Worm (Caenorhabditis elegans) whole organism, early embryonic: ENCODE results near the gene mesp-1.

Experiments
- aly-1 ChIP-seq: sonication (generic microtip); optimal IDR thresholded peaks from 2 replicates; lab custom pipeline; 2016; ENCODE audit warnings: missing genetic modification characterization, missing compliant biosample characterization
- ama-1 ChIP-seq: fragments of 150-350 bp; optimal IDR thresholded peaks from 2 replicates; lab custom pipeline; 2014
- ceh-13 ChIP-seq: fragments of 200-800 bp; sonication (Bioruptor generic); optimal IDR thresholded peaks from 2 replicates; lab custom pipeline; 2018; ENCODE audit warnings: mild to moderate bottlenecking, missing genetic modification characterization, missing compliant biosample characterization
- flt-1 ChIP-seq: fragments of 200-800 bp; sonication (Bioruptor generic); IDR thresholded peaks from 2 replicates; pipeline ENCODE4 v1.3.6; 2022; ENCODE audit warnings: missing genetic modification characterization, missing compliant biosample characterization
- sea-1 ChIP-seq: fragments of 200-800 bp; sonication (Bioruptor generic); conservative IDR thresholded peaks from 2 replicates; pipeline ENCODE4 v1.3.6; 2022; ENCODE audit warnings: missing genetic modification characterization, missing compliant biosample characterization
- tbx-11 ChIP-seq: fragments of 200-800 bp; sonication (Bioruptor generic); IDR thresholded peaks from 2 replicates; pipeline ENCODE4 v1.3.6; 2022; ENCODE audit warnings: missing genetic modification characterization, missing compliant biosample characterization

- TF ChIP-seq ceh-13 (GFP tag; lab: Kevin White, UChicago) (no peak), ama-1 (lab: Kevin White, UChicago) (no peak), flt-1 (no peak), tbx-11 (GFP tag; lab: Robert Waterston, UW) (no peak), sea-1 (no peak), aly-1 (tag; lab: Kevin White, UChicago) (no peak)
Observed at ce11 chrIV:8487183-8487582, 11.9 kb upstream of the mesp-1 start, which contains the start of gene srlf-3.
